Fruit fly (Drosophila melanogaster): Measurements from ENCODE around the gene CG33189.

The CG33189 gene

dm6 chr3R:8788722-8789400 lies 8.3 kb upstream of the CG33189 start (continued):
- TF ChIP-seq CG13287 (GFP tag; IDR thresholded peaks at IDR 0.05; ENCODE audit: partially characterized antibody) (no peak), Ssrp (tag; optimal IDR thresholded peaks at IDR 0.05) (peak; percentile 51), cato (GFP tag; optimal IDR thresholded peaks at IDR 0.05; ENCODE audit: borderline replicate concordance) (no peak), sens-2 (GFP tag; IDR thresholded peaks at IDR 0.05) (no peak), E2f1 (GFP tag; IDR thresholded peaks at IDR 0.05) (peak; percentile 67), danr (GFP tag; IDR thresholded peaks at IDR 0.05) (peak; percentile 78), D (optimal IDR thresholded peaks at IDR 0.05) (no peak), D (GFP tag; optimal IDR thresholded peaks at IDR 0.05) (peak; percentile 20), CG9727 (GFP tag; optimal IDR thresholded peaks at IDR 0.05) (peak; percentile 39), so (GFP tag; IDR thresholded peaks at IDR 0.05) (peak; percentile 81), Stat92E (GFP tag; optimal IDR thresholded peaks at IDR 0.05) (no peak), Pdp1 (GFP tag; optimal IDR thresholded peaks at IDR 0.05) (peak; percentile 14 to 50), CG3995 (GFP tag; optimal IDR thresholded peaks at IDR 0.05) (no peak), Ada2b (GFP tag; IDR thresholded peaks at IDR 0.05) (peak; percentile 27; the same call in 1 of the 2 replicates), Kr (GFP tag; optimal IDR thresholded peaks at IDR 0.05) (no peak), gcm2 (GFP tag; optimal IDR thresholded peaks at IDR 0.05) (peak; percentile 25), zen2 (GFP tag; IDR thresholded peaks at IDR 0.05; ENCODE audit: partially characterized antibody) (no peak), yki (optimal IDR thresholded peaks at IDR 0.05) (no peak), pita (GFP tag; optimal IDR thresholded peaks at IDR 0.05) (no peak), CG7271 (tag; optimal IDR thresholded peaks at IDR 0.05) (no peak), trem (tag; optimal IDR thresholded peaks at IDR 0.05) (peak; percentile 19), tio (GFP tag; optimal IDR thresholded peaks at IDR 0.05) (peak; percentile 30), CG17612 (GFP tag; IDR thresholded peaks at IDR 0.05) (no peak), CG10366 (GFP tag; IDR thresholded peaks at IDR 0.05) (peak; percentile 65), amos (GFP tag; IDR thresholded peaks at IDR 0.05; ENCODE audit: partially characterized antibody) (no peak), CG2120 (GFP tag; optimal IDR thresholded peaks at IDR 0.05) (no peak), CG12236 (GFP tag; optimal IDR thresholded peaks at IDR 0.05) (no peak), Hand (GFP tag; optimal IDR thresholded peaks at IDR 0.05) (no peak), wor (GFP tag; IDR thresholded peaks at IDR 0.05) (no peak), Ets97D (GFP tag; optimal IDR thresholded peaks at IDR 0.05) (no peak), br (optimal IDR thresholded peaks at IDR 0.05) (no peak), CG17912 (GFP tag; optimal IDR thresholded peaks at IDR 0.05) (no peak), CG17829 (tag; optimal IDR thresholded peaks at IDR 0.05) (peak; percentile 62), Hmr (GFP tag; optimal IDR thresholded peaks at IDR 0.05) (no peak), Dfd (GFP tag; optimal IDR thresholded peaks at IDR 0.05) (no peak), Bdp1 (GFP tag; optimal IDR thresholded peaks at IDR 0.05) (no peak), seq (GFP tag; IDR thresholded peaks at IDR 0.05) (peak; percentile 44), CG15696 (tag; optimal IDR thresholded peaks at IDR 0.05) (no peak), CG2116 (GFP tag; optimal IDR thresholded peaks at IDR 0.05) (no peak), CG16779 (GFP tag; IDR thresholded peaks at IDR 0.05) (no peak), vnd (GFP tag; IDR thresholded peaks at IDR 0.05; ENCODE audit: partially characterized antibody) (no peak), CG8924 (tag; optimal IDR thresholded peaks at IDR 0.05) (peak; percentile 53), sim (GFP tag; IDR thresholded peaks at IDR 0.05) (peak; percentile 56; the same call in 1 of the 2 replicates), dysf (GFP tag; IDR thresholded peaks at IDR 0.05) (peak; percentile 75), pho (GFP tag; optimal IDR thresholded peaks at IDR 0.05) (no peak), CG7987 (GFP tag; optimal IDR thresholded peaks at IDR 0.05) (no peak), CG3407 (GFP tag; optimal IDR thresholded peaks at IDR 0.05) (peak; percentile 11)

Data from whole organism, embryonic.